Fruit fly (Drosophila melanogaster): ENCODE results near the gene Srlp.

Srlp gene

dm6 chr3R:12402935-12403334 is 31.0 kb upstream of the Srlp start (continued):
- TF ChIP-seq Bgb (GFP tag; IDR thresholded peaks at IDR 0.05; ENCODE audit: partially characterized antibody) (no peak), E2f1 (GFP tag; IDR thresholded peaks at IDR 0.05) (peak; percentile 95), CG6272 (GFP tag; IDR thresholded peaks at IDR 0.05) (peak; percentile 73), Doc3 (GFP tag; IDR thresholded peaks at IDR 0.05; ENCODE audit: partially characterized antibody) (0 out of 3 replicates have a peak, but pooled peaks have one; percentile 44), Hsf (GFP tag; optimal IDR thresholded peaks at IDR 0.05) (peak; percentile 97), CG2202 (tag; optimal IDR thresholded peaks at IDR 0.05) (peak; percentile 97), unc-4 (GFP tag; IDR thresholded peaks at IDR 0.05; ENCODE audit: partially characterized antibody) (no peak), nmo (GFP tag; optimal IDR thresholded peaks at IDR 0.05) (peak; percentile 99), ato (GFP tag; IDR thresholded peaks at IDR 0.05; ENCODE audit: partially characterized antibody) (no peak), her (GFP tag; optimal IDR thresholded peaks at IDR 0.05) (peak; percentile 90), Oli (tag; optimal IDR thresholded peaks at IDR 0.05) (peak; percentile 97), CG12769 (tag; optimal IDR thresholded peaks at IDR 0.05) (peak; percentile 98), NK7.1 (GFP tag; optimal IDR thresholded peaks at IDR 0.05) (peak; percentile 95), CG12299 (tag; optimal IDR thresholded peaks at IDR 0.05) (peak; percentile 98), CG10462 (GFP tag; optimal IDR thresholded peaks at IDR 0.05) (peak; percentile 93), CG13123 (GFP tag; optimal IDR thresholded peaks at IDR 0.05) (peak; percentile 84), pb (GFP tag; optimal IDR thresholded peaks at IDR 0.05) (peak; percentile 86), Fer2 (tag; optimal IDR thresholded peaks at IDR 0.05) (peak; percentile 97), onecut (GFP tag; IDR thresholded peaks at IDR 0.05) (peak; percentile 97), CG17186 (GFP tag; optimal IDR thresholded peaks at IDR 0.05) (peak; percentile 97), grn (GFP tag; optimal IDR thresholded peaks at IDR 0.05) (peak; percentile 98), CG2199 (GFP tag; IDR thresholded peaks at IDR 0.05) (peak; percentile 94), CG6175 (GFP tag; IDR thresholded peaks at IDR 0.05) (peak; percentile 75; the same call in 2 of the 3 replicates), Ets65A (GFP tag) (peak; percentile 98), Dp (GFP tag; optimal IDR thresholded peaks at IDR 0.05) (peak; percentile 47), ems (GFP tag; optimal IDR thresholded peaks at IDR 0.05) (peak; percentile 97), scrt (GFP tag; optimal IDR thresholded peaks at IDR 0.05) (peak; percentile 99), oc (tag; optimal IDR thresholded peaks at IDR 0.05) (peak; percentile 98), CG17802 (tag; optimal IDR thresholded peaks at IDR 0.05) (peak; percentile 89), chif (GFP tag; optimal IDR thresholded peaks at IDR 0.05) (peak; percentile 95 to 99), cato (GFP tag; optimal IDR thresholded peaks at IDR 0.05; ENCODE audit: borderline replicate concordance) (peak; percentile 94), CG3995 (GFP tag; optimal IDR thresholded peaks at IDR 0.05) (peak; percentile 89), CG12391 (tag; optimal IDR thresholded peaks at IDR 0.05) (peak; percentile 99), CG7556 (GFP tag; optimal IDR thresholded peaks at IDR 0.05) (peak; percentile 95), CG3407 (GFP tag; optimal IDR thresholded peaks at IDR 0.05) (peak; percentile 95), dimm (GFP tag; IDR thresholded peaks at IDR 0.05) (peak; percentile 86), Fer1 (GFP tag; optimal IDR thresholded peaks at IDR 0.05) (peak; percentile 98), ATbp (GFP tag; optimal IDR thresholded peaks at IDR 0.05) (peak; percentile 99), Doc2 (GFP tag; IDR thresholded peaks at IDR 0.05) (no peak), Dbx (GFP tag; IDR thresholded peaks at IDR 0.05) (peak; percentile 99), CTCF (GFP tag; optimal IDR thresholded peaks at IDR 0.05) (peak; percentile 70), MTF-1 (GFP tag; optimal IDR thresholded peaks at IDR 0.05; ENCODE audit: borderline replicate concordance) (peak; percentile 99), Ets97D (GFP tag; optimal IDR thresholded peaks at IDR 0.05) (peak; percentile 90), Dfd (GFP tag; optimal IDR thresholded peaks at IDR 0.05) (no peak), ERR (GFP tag; optimal IDR thresholded peaks at IDR 0.05) (peak; percentile 92), ase (GFP tag; IDR thresholded peaks at IDR 0.05) (peak; percentile 94), CG15514 (GFP tag; optimal IDR thresholded peaks at IDR 0.05) (peak; percentile 95), CG2129 (GFP tag; IDR thresholded peaks at IDR 0.05; ENCODE audit: partially characterized antibody) (no peak), CG11723 (GFP tag; optimal IDR thresholded peaks at IDR 0.05) (peak; percentile 94), nom (GFP tag; optimal IDR thresholded peaks at IDR 0.05) (peak; percentile 99)
